Worm (Caenorhabditis elegans): Measurements from ENCODE around the gene swt-2.

swt-2 gene

ce11 chrV:7523392-7523791 is 6.5 kb upstream of the swt-2 start, which contains the start of gene C54F6.6:
TSS of gene C54F6.6 (plus strand) at chrV:7523692.
- TF ChIP-seq lin-39 (tag; optimal IDR thresholded peaks at IDR 0.05): no peak
- no peak for TF ChIP-seq mdl-1 (tag; optimal IDR thresholded peaks at IDR 0.05)
- no peak for TF ChIP-seq ceh-28 (tag; optimal IDR thresholded peaks at IDR 0.05)
- TF ChIP-seq tbx-2 (tag; optimal IDR thresholded peaks at IDR 0.05): no peak
- TF ChIP-seq fkh-10 (GFP tag; optimal IDR thresholded peaks at IDR 0.05): no peak
- TF ChIP-seq egl-27 (tag; optimal IDR thresholded peaks at IDR 0.05): no peak
- TF ChIP-seq ceh-82 (tag; optimal IDR thresholded peaks at IDR 0.05): no peak
- no peak for TF ChIP-seq nhr-11 (tag; optimal IDR thresholded peaks at IDR 0.05)
- TF ChIP-seq jun-1 (tag; optimal IDR thresholded peaks at IDR 0.05): no peak
- TF ChIP-seq mml-1 (tag; optimal IDR thresholded peaks at IDR 0.05): no peak
- TF ChIP-seq elt-3 (tag; optimal IDR thresholded peaks at IDR 0.05): no peak
- no peak for TF ChIP-seq nfya-1 (tag; optimal IDR thresholded peaks at IDR 0.05; ENCODE audit: insufficient read depth)
- TF ChIP-seq elt-2 (tag; optimal IDR thresholded peaks at IDR 0.05): no peak
- TF ChIP-seq skn-1 (tag; optimal IDR thresholded peaks at IDR 0.05): no peak
- no peak for TF ChIP-seq nhr-43 (tag; optimal IDR thresholded peaks at IDR 0.05; ENCODE audit: poor library complexity, severe bottlenecking)
- TF ChIP-seq pha-4 (tag; optimal IDR thresholded peaks at IDR 0.05): no peak

ce11 chrV:7524447-7524846 is 5.5 kb upstream of the swt-2 start, which contains the start of gene C54F6.20:
TSS of gene C54F6.20 (plus strand) at chrV:7524747.
- TF ChIP-seq nhr-28 (tag; optimal IDR thresholded peaks at IDR 0.05) (no peak), nhr-77 (tag; optimal IDR thresholded peaks at IDR 0.05) (no peak), nhr-23 (tag; optimal IDR thresholded peaks at IDR 0.05) (no peak), fkh-10 (GFP tag; optimal IDR thresholded peaks at IDR 0.05) (no peak), lin-15B (tag; optimal IDR thresholded peaks at IDR 0.05) (no peak), egl-5 (tag; optimal IDR thresholded peaks at IDR 0.05) (no peak), nhr-43 (tag; optimal IDR thresholded peaks at IDR 0.05; ENCODE audit: poor library complexity, severe bottlenecking) (no peak), pha-4 (tag; optimal IDR thresholded peaks at IDR 0.05) (no peak), jun-1 (tag; optimal IDR thresholded peaks at IDR 0.05) (no peak), ceh-9 (tag; optimal IDR thresholded peaks at IDR 0.05) (no peak), unc-62 (GFP tag; optimal IDR thresholded peaks at IDR 0.05) (no peak), aly-2 (tag; optimal IDR thresholded peaks at IDR 0.05) (no peak), ZK546.5 (tag; optimal IDR thresholded peaks at IDR 0.05) (no peak), nhr-11 (tag; optimal IDR thresholded peaks at IDR 0.05) (no peak), ama-1 (optimal IDR thresholded peaks at IDR 0.05) (no peak)

ce11 chrV:7525695-7526094 is 4.2 kb upstream of the swt-2 start, which contains the start of gene C54F6.18:
TSS of gene C54F6.18 (plus strand) at chrV:7525995.
- TF ChIP-seq ceh-82 (tag; optimal IDR thresholded peaks at IDR 0.05) (no peak), unc-62 (GFP tag; optimal IDR thresholded peaks at IDR 0.05) (no peak), nhr-237 (tag; optimal IDR thresholded peaks at IDR 0.05) (no peak), zag-1 (tag; optimal IDR thresholded peaks at IDR 0.05) (no peak), mml-1 (tag; optimal IDR thresholded peaks at IDR 0.05) (no peak), nhr-12 (tag; optimal IDR thresholded peaks at IDR 0.05) (no peak), jun-1 (tag; optimal IDR thresholded peaks at IDR 0.05) (no peak), nhr-67 (tag; optimal IDR thresholded peaks at IDR 0.05) (no peak), lin-39 (tag; optimal IDR thresholded peaks at IDR 0.05) (no peak), nhr-43 (tag; optimal IDR thresholded peaks at IDR 0.05; ENCODE audit: poor library complexity, severe bottlenecking) (no peak), elt-3 (tag; optimal IDR thresholded peaks at IDR 0.05) (no peak)

- TF ChIP-seq nfya-1 (tag; optimal IDR thresholded peaks at IDR 0.05; ENCODE audit: insufficient read depth) (no peak), nhr-77 (tag; optimal IDR thresholded peaks at IDR 0.05) (no peak), ceh-16 (tag; optimal IDR thresholded peaks at IDR 0.05) (no peak), ZK546.5 (tag; optimal IDR thresholded peaks at IDR 0.05) (no peak), lin-15B (tag; optimal IDR thresholded peaks at IDR 0.05) (no peak), snpc-4 (tag; optimal IDR thresholded peaks at IDR 0.05) (no peak), sea-2 (GFP tag; optimal IDR thresholded peaks at IDR 0.05) (no peak), ceh-28 (tag; optimal IDR thresholded peaks at IDR 0.05) (no peak), nhr-237 (tag; optimal IDR thresholded peaks at IDR 0.05) (no peak), ceh-82 (tag; optimal IDR thresholded peaks at IDR 0.05) (no peak)
Measured at ce11 chrV:7527153-7527552, 2.8 kb upstream of the swt-2 start, which contains the start of gene C54F6.17. TSS of gene C54F6.17 (plus strand) at chrV:7527453.

ce11 chrV:7528816-7529215 is 1.1 kb upstream of the swt-2 start, which contains the start of gene C54F6.5:
TSS of gene C54F6.5 (plus strand) at chrV:7529116.
- TF ChIP-seq unc-39 (tag; optimal IDR thresholded peaks at IDR 0.05) (no peak), nhr-43 (tag; optimal IDR thresholded peaks at IDR 0.05; ENCODE audit: poor library complexity, severe bottlenecking) (no peak), elt-1 (tag; optimal IDR thresholded peaks at IDR 0.05) (no peak), egl-5 (tag; optimal IDR thresholded peaks at IDR 0.05) (no peak), hmg-11 (tag; optimal IDR thresholded peaks at IDR 0.05) (no peak), R02D3.7 (tag; optimal IDR thresholded peaks at IDR 0.05) (no peak), nhr-237 (tag; optimal IDR thresholded peaks at IDR 0.05) (no peak), ceh-28 (tag; optimal IDR thresholded peaks at IDR 0.05) (no peak), ztf-4 (tag; optimal IDR thresholded peaks at IDR 0.05) (no peak), mdl-1 (tag; optimal IDR thresholded peaks at IDR 0.05) (no peak), ceh-16 (tag; optimal IDR thresholded peaks at IDR 0.05) (no peak)
